Worm (Caenorhabditis elegans) whole organism, young adult: ENCODE measurements around the gene tbce-1.

Source experiments
- B0019.2 ChIP-seq: fragments of 200-800 bp; sonication (Bioruptor generic); conservative IDR thresholded peaks from 2 replicates; pipeline ENCODE4 v1.3.6; 2022; ENCODE audit warnings: missing genetic modification reagents, missing genetic modification characterization, missing compliant biosample characterization
- F49E8.2 ChIP-seq: sonication (generic microtip); optimal IDR thresholded peaks from 3 replicates; lab custom pipeline; 2017; ENCODE audit warnings: missing genetic modification characterization, mild to moderate bottlenecking, missing compliant biosample characterization, antibody characterized with exemption, moderate library complexity; ENCODE audit not compliant: insufficient read depth
- ama-1 ChIP-seq, 3 experiments: fragments of 150-350 bp in 1 of 3; sonication (generic microtip) in 2 of 3; optimal IDR thresholded peaks; 2 replicates each; lab custom pipeline; 2014 to 2018; ENCODE audit warnings: missing biosample characterization in 2 of 3, missing genetic modification characterization in 2 of 3, missing genetic modification reagents in 2 of 3
- cebp-1 ChIP-seq, 2 experiments: fragments of 200-800 bp in 1 of 2; sonication (Bioruptor generic) in 1 of 2; sonication (generic microtip) in 1 of 2; IDR thresholded peaks in 1 of 2; optimal IDR thresholded peaks in 1 of 2; 2 replicates each; pipeline versions ENCODE4 v1.3.6 to Lab custom; 2017 to 2022; ENCODE audit warnings: missing compliant biosample characterization in 2 of 2, missing genetic modification characterization in 2 of 2, mild to moderate bottlenecking in 1 of 2, missing genetic modification reagents in 1 of 2, moderate library complexity in 1 of 2
- madf-3 ChIP-seq: fragments of 200-800 bp; sonication (Bioruptor generic); IDR thresholded peaks from 2 replicates; pipeline ENCODE4 v1.3.6; 2022; ENCODE audit warnings: missing genetic modification reagents, missing genetic modification characterization, missing compliant biosample characterization
- snpc-4 ChIP-seq, 5 experiments: fragments of 150-350 bp in 1 of 5; sonication (generic microtip) in 4 of 5; optimal IDR thresholded peaks; 2 replicates each; lab custom pipeline; 2014 to 2018; ENCODE audit warnings: missing genetic modification characterization in 5 of 5, missing biosample characterization in 3 of 5, antibody characterized with exemption in 2 of 5, mild to moderate bottlenecking in 2 of 5, missing compliant biosample characterization in 2 of 5, missing genotype in 2 of 5, moderate library complexity in 2 of 5, missing genetic modification reagents in 1 of 5

DNA sequence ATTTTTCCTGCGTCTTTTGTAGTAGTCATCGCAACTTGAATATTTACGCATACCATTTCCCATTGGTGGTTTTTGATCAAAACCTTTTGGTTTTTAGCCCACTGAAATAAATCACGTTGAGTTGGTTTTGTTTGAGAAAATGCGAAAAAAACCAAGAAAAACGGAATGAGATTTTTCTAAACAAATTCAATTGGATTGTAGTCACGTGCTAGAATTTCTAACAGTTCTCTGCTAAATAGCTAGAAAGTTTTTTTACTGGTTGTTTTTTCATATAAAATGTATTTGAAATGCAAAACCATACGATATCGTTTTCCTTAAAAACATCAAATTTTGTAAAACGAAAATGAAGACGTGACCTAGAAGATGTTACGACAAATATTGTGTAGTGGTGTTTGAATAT is 17.9 kb upstream of the tbce-1 start, which contains the start of gene K07H8.12:
- TF ChIP-seq F49E8.2 (tag; lab: Kevin White, UChicago) (no peak), snpc-4 (GFP tag; optimal IDR thresholded peaks at IDR 0.05; lab: Kevin White, UChicago) (no peak), snpc-4 (tag; optimal IDR thresholded peaks at IDR 0.05; lab: Kevin White, UChicago) (no peak), ama-1 (optimal IDR thresholded peaks at IDR 0.05; lab: Kevin White, UChicago) (no peak), ama-1 (GFP tag; optimal IDR thresholded peaks at IDR 0.05; lab: Kevin White, UChicago) (no peak), madf-3 (GFP tag; lab: Robert Waterston, UW) (no peak), B0019.2 (no peak), cebp-1 (GFP tag; IDR thresholded peaks at IDR 0.05; lab: Robert Waterston, UW) (no peak), cebp-1 (tag; optimal IDR thresholded peaks at IDR 0.05; lab: Kevin White, UChicago) (no peak)
